Worm (Caenorhabditis elegans): ENCODE data around the gene nas-21.

nas-21 gene

ce11 chrV:11445375-11445774 is 27.0 kb upstream of the nas-21 start (continued):
- TF ChIP-seq pax-1 (tag; optimal IDR thresholded peaks at IDR 0.05) (no peak), pat-9 (tag; optimal IDR thresholded peaks at IDR 0.05) (no peak), mec-3 (tag; optimal IDR thresholded peaks at IDR 0.05; ENCODE audit: borderline replicate concordance) (no peak), sdc-2 (tag; optimal IDR thresholded peaks at IDR 0.05) (peak; percentile 7), ttx-3 (tag; optimal IDR thresholded peaks at IDR 0.05) (no peak), ceh-19 (GFP tag; optimal IDR thresholded peaks at IDR 0.05) (peak; percentile 49)

ce11 chrV:11446297-11446696 is 26.1 kb upstream of the nas-21 start, which contains the start of gene mig-17:
Gene mig-17 (plus strand): TSS chrV:11446685.
- TF ChIP-seq K09A11.1 (tag; optimal IDR thresholded peaks at IDR 0.05; ENCODE audit: insufficient read depth), result no peak
- no peak for TF ChIP-seq ceh-19 (GFP tag; optimal IDR thresholded peaks at IDR 0.05)
- TF ChIP-seq unc-42 (tag; optimal IDR thresholded peaks at IDR 0.05), result peak; percentile 85
- no peak for TF ChIP-seq pax-1 (tag; optimal IDR thresholded peaks at IDR 0.05)
- no peak for TF ChIP-seq F13H6.1 (tag; optimal IDR thresholded peaks at IDR 0.05)
- TF ChIP-seq ceh-24 (tag; optimal IDR thresholded peaks at IDR 0.05), result no peak
- TF ChIP-seq eyg-1 (tag; optimal IDR thresholded peaks at IDR 0.05), result no peak
- no peak for TF ChIP-seq Y22D7AL.16 (tag; optimal IDR thresholded peaks at IDR 0.05)
- no peak for TF ChIP-seq hlh-15 (tag; optimal IDR thresholded peaks at IDR 0.05)
- TF ChIP-seq unc-55 (GFP tag; optimal IDR thresholded peaks at IDR 0.05), result peak; percentile 36

- TF ChIP-seq Y22D7AL.16 (tag; optimal IDR thresholded peaks at IDR 0.05) (peak; percentile 13), pag-3 (tag; optimal IDR thresholded peaks at IDR 0.05; ENCODE audit: borderline replicate concordance) (peak; percentile 6), hlh-13 (GFP tag; optimal IDR thresholded peaks at IDR 0.05) (no peak), hlh-6 (tag; optimal IDR thresholded peaks at IDR 0.05) (peak; percentile 46), tbx-2 (tag; optimal IDR thresholded peaks at IDR 0.05) (no peak), ceh-19 (GFP tag; optimal IDR thresholded peaks at IDR 0.05) (no peak), ama-1 (optimal IDR thresholded peaks at IDR 0.05) (no peak)
Observed at ce11 chrV:11449404-11449803, 23.0 kb upstream of the nas-21 start.

ce11 chrV:11450257-11450656 is 22.1 kb upstream of the nas-21 start, which contains the start of gene col-156:
Gene col-156 (minus strand): TSS chrV:11450357.
- no peak for TF ChIP-seq sox-2 (GFP tag; IDR thresholded peaks at IDR 0.05)
- TF ChIP-seq madf-2 (tag; optimal IDR thresholded peaks at IDR 0.05), result no peak
- TF ChIP-seq gmeb-2 (tag; optimal IDR thresholded peaks at IDR 0.05), result no peak
- no peak for TF ChIP-seq pqm-1 (tag; optimal IDR thresholded peaks at IDR 0.05)
- TF ChIP-seq ceh-45 (GFP tag; IDR thresholded peaks at IDR 0.05), result no peak
- no peak for TF ChIP-seq lim-6 (tag; optimal IDR thresholded peaks at IDR 0.05)
- no peak for TF ChIP-seq pha-2 (tag; optimal IDR thresholded peaks at IDR 0.05)
- no peak for TF ChIP-seq pha-4 (tag; optimal IDR thresholded peaks at IDR 0.05)
- no peak for TF ChIP-seq C08G9.2 (tag; optimal IDR thresholded peaks at IDR 0.05)
- TF ChIP-seq unc-55 (GFP tag; optimal IDR thresholded peaks at IDR 0.05), result no peak
- no peak for TF ChIP-seq sox-4 (tag; optimal IDR thresholded peaks at IDR 0.05)

ce11 chrV:11454917-11455316 is 17.4 kb upstream of the nas-21 start:
- no peak for TF ChIP-seq ama-1 (optimal IDR thresholded peaks at IDR 0.05)
- peak; percentile 61 for TF ChIP-seq unc-42 (tag; optimal IDR thresholded peaks at IDR 0.05)
- no peak for TF ChIP-seq ceh-6 (GFP tag; optimal IDR thresholded peaks at IDR 0.05)

- TF ChIP-seq rnt-1 (tag; optimal IDR thresholded peaks at IDR 0.05) (no peak), unc-86 (tag; optimal IDR thresholded peaks at IDR 0.05) (no peak), Y22D7AL.16 (tag; optimal IDR thresholded peaks at IDR 0.05) (no peak), pag-3 (tag; optimal IDR thresholded peaks at IDR 0.05; ENCODE audit: borderline replicate concordance) (no peak), hlh-6 (tag; optimal IDR thresholded peaks at IDR 0.05) (no peak), lin-11 (tag; optimal IDR thresholded peaks at IDR 0.05) (no peak), pha-2 (tag; optimal IDR thresholded peaks at IDR 0.05) (no peak), ceh-31 (tag; optimal IDR thresholded peaks at IDR 0.05) (no peak), hlh-8 (tag; optimal IDR thresholded peaks at IDR 0.05) (no peak), pax-1 (tag; optimal IDR thresholded peaks at IDR 0.05) (no peak)
Observed at ce11 chrV:11459255-11459654, 13.1 kb upstream of the nas-21 start, which contains the start of gene T11F9.1. Gene T11F9.1 (plus strand): TSS chrV:11459555.
